Worm (Caenorhabditis elegans) whole organism, L1 larva: ENCODE data around the gene F29B9.12.

Source experiments
- C34B4.2 ChIP-seq: sonication (generic microtip); optimal IDR thresholded peaks from 2 replicates; lab custom pipeline; 2017; ENCODE audit warnings: mild to moderate bottlenecking, missing genetic modification characterization, missing compliant biosample characterization
- F16B12.6 ChIP-seq: fragments of 150-350 bp; optimal IDR thresholded peaks from 2 replicates; lab custom pipeline; 2014; ENCODE audit warnings: missing biosample characterization, missing genetic modification characterization
- alr-1 ChIP-seq: fragments of 200-800 bp; sonication (Bioruptor generic); optimal IDR thresholded peaks from 2 replicates; lab custom pipeline; 2018; ENCODE audit warnings: borderline replicate concordance, mild to moderate bottlenecking, missing genetic modification characterization, missing compliant biosample characterization
- aly-2 ChIP-seq: fragments of 150-350 bp; optimal IDR thresholded peaks from 2 replicates; lab custom pipeline; 2014; ENCODE audit warnings: missing biosample characterization, missing genetic modification characterization
- ama-1 ChIP-seq: fragments of 150-350 bp; optimal IDR thresholded peaks from 2 replicates; lab custom pipeline; 2014
- blmp-1 ChIP-seq: fragments of 150-350 bp; optimal IDR thresholded peaks from 2 replicates; lab custom pipeline; 2014; ENCODE audit warnings: missing biosample characterization, missing genetic modification characterization
- ceh-8 ChIP-seq: fragments of 200-800 bp; sonication (Bioruptor generic); optimal IDR thresholded peaks from 2 replicates; lab custom pipeline; 2018; ENCODE audit warnings: mild to moderate bottlenecking, missing genetic modification characterization, moderate library complexity, missing compliant biosample characterization
- dpl-1 ChIP-seq, 3 experiments: fragments of 150-350 bp in 2 of 3; sonication (generic microtip) in 1 of 3; optimal IDR thresholded peaks; 2 replicates each; lab custom pipeline; 2014 to 2017; ENCODE audit warnings: missing biosample characterization in 3 of 3, missing genetic modification characterization in 3 of 3, missing genetic modification reagents in 3 of 3
- dsc-1 ChIP-seq: sonication (generic microtip); optimal IDR thresholded peaks from 2 replicates; lab custom pipeline; 2016; ENCODE audit warnings: mild to moderate bottlenecking, missing genetic modification characterization, missing compliant biosample characterization
- efl-1 ChIP-seq, 4 experiments: fragments of 150-350 bp; optimal IDR thresholded peaks in 3 of 4; peaks in 1 of 4; 1 replicate in 1 of 4; 2 replicates in 3 of 4; lab custom pipeline; 2014; ENCODE audit warnings: missing biosample characterization in 2 of 4, missing genetic modification characterization in 2 of 4, missing genetic modification reagents in 2 of 4
- efl-3 ChIP-seq: fragments of 200-800 bp; sonication (Bioruptor generic); optimal IDR thresholded peaks from 2 replicates; lab custom pipeline; 2018; ENCODE audit warnings: mild to moderate bottlenecking, missing genetic modification characterization, missing compliant biosample characterization
- egl-13 ChIP-seq: sonication (generic microtip); optimal IDR thresholded peaks from 2 replicates; lab custom pipeline; 2016; ENCODE audit warnings: missing genotype, missing genetic modification reagents, missing genetic modification characterization, missing compliant biosample characterization
- egl-27 ChIP-seq, 2 experiments: fragments of 150-350 bp in 1 of 2; sonication (generic microtip); optimal IDR thresholded peaks; 3 replicates each; lab custom pipeline; 2017 to 2018; ENCODE audit warnings: missing biosample characterization in 2 of 2, missing genetic modification characterization in 2 of 2, missing genetic modification reagents in 2 of 2
- elt-2 ChIP-seq: sonication (generic microtip); optimal IDR thresholded peaks from 2 replicates; lab custom pipeline; 2016; ENCODE audit warnings: missing genetic modification characterization, mild to moderate bottlenecking, inconsistent platforms, missing compliant biosample characterization, missing genetic modification reagents
- fos-1 ChIP-seq: fragments of 150-350 bp; optimal IDR thresholded peaks from 2 replicates; lab custom pipeline; 2014; ENCODE audit warnings: missing biosample characterization, missing genetic modification characterization
- hpl-2 ChIP-seq: fragments of 150-350 bp; optimal IDR thresholded peaks from 2 replicates; lab custom pipeline; 2014; ENCODE audit warnings: missing biosample characterization, missing genetic modification reagents, missing genetic modification characterization
- isw-1 ChIP-seq: fragments of 200-800 bp; sonication (Bioruptor generic); IDR thresholded peaks from 2 replicates; pipeline ENCODE4 v1.3.6; 2022; ENCODE audit warnings: missing genetic modification characterization, missing compliant biosample characterization
- jun-1 ChIP-seq: fragments of 150-350 bp; optimal IDR thresholded peaks from 2 replicates; lab custom pipeline; 2014; ENCODE audit warnings: missing biosample characterization, missing genetic modification reagents, missing genetic modification characterization
- lin-15B ChIP-seq: fragments of 150-350 bp; sonication (generic microtip); optimal IDR thresholded peaks from 3 replicates; lab custom pipeline; 2014; ENCODE audit warnings: missing biosample characterization, missing genetic modification characterization
- lin-35 ChIP-seq, 2 experiments: fragments of 150-350 bp; optimal IDR thresholded peaks; 2 replicates each; lab custom pipeline; 2014; ENCODE audit warnings: missing biosample characterization in 2 of 2, missing genetic modification characterization in 2 of 2, missing genetic modification reagents in 2 of 2
- lsy-2 ChIP-seq, 2 experiments: fragments of 150-350 bp; optimal IDR thresholded peaks; 2 replicates each; lab custom pipeline; 2014; ENCODE audit warnings: missing biosample characterization in 2 of 2, missing genetic modification characterization in 2 of 2
- mep-1 ChIP-seq: fragments of 150-350 bp; optimal IDR thresholded peaks from 2 replicates; lab custom pipeline; 2014; ENCODE audit warnings: missing biosample characterization, missing genetic modification characterization
- nhr-11 ChIP-seq: fragments of 150-350 bp; optimal IDR thresholded peaks from 2 replicates; lab custom pipeline; 2014; ENCODE audit warnings: missing biosample characterization, missing genetic modification characterization
- nhr-20 ChIP-seq: sonication (generic microtip); optimal IDR thresholded peaks from 2 replicates; lab custom pipeline; 2016; ENCODE audit warnings: mild to moderate bottlenecking, missing genetic modification characterization, missing compliant biosample characterization
- nhr-237 ChIP-seq: fragments of 150-350 bp; optimal IDR thresholded peaks from 2 replicates; lab custom pipeline; 2014; ENCODE audit warnings: missing biosample characterization, missing genetic modification characterization
- nhr-47 ChIP-seq: sonication (generic microtip); optimal IDR thresholded peaks from 2 replicates; lab custom pipeline; 2016; ENCODE audit warnings: mild to moderate bottlenecking, missing genetic modification characterization, moderate library complexity, missing compliant biosample characterization
- nhr-77 ChIP-seq: fragments of 150-350 bp; optimal IDR thresholded peaks from 2 replicates; lab custom pipeline; 2014; ENCODE audit warnings: missing biosample characterization, missing genetic modification characterization
- nhr-90 ChIP-seq: sonication (generic microtip); optimal IDR thresholded peaks from 2 replicates; lab custom pipeline; 2016; ENCODE audit warnings: mild to moderate bottlenecking, missing genetic modification characterization, missing compliant biosample characterization; ENCODE audit not compliant: poor library complexity
- pag-3 ChIP-seq: sonication (generic microtip); optimal IDR thresholded peaks from 2 replicates; lab custom pipeline; 2017; ENCODE audit warnings: missing genetic modification characterization, mild to moderate bottlenecking, missing compliant biosample characterization, antibody characterized with exemption, borderline replicate concordance; ENCODE audit not compliant: insufficient read depth
- rnt-1 ChIP-seq: sonication (generic microtip); optimal IDR thresholded peaks from 2 replicates; lab custom pipeline; 2016; ENCODE audit warnings: mild to moderate bottlenecking, missing genetic modification characterization, moderate library complexity, missing compliant biosample characterization
- skn-1 ChIP-seq: fragments of 150-350 bp; optimal IDR thresholded peaks from 2 replicates; lab custom pipeline; 2014; ENCODE audit warnings: missing biosample characterization, missing genetic modification characterization
- snu-23 ChIP-seq: sonication (generic microtip); optimal IDR thresholded peaks from 2 replicates; lab custom pipeline; 2016; ENCODE audit warnings: missing genetic modification characterization, missing compliant biosample characterization
- sup-37 ChIP-seq: fragments of 200-800 bp; sonication (Bioruptor generic); optimal IDR thresholded peaks from 2 replicates; lab custom pipeline; 2018; ENCODE audit warnings: mild to moderate bottlenecking, missing genetic modification characterization, missing compliant biosample characterization
- tlp-1 ChIP-seq: fragments of 150-350 bp; optimal IDR thresholded peaks from 2 replicates; lab custom pipeline; 2014; ENCODE audit warnings: missing biosample characterization, missing genetic modification characterization
- unc-130 ChIP-seq: fragments of 150-350 bp; optimal IDR thresholded peaks from 2 replicates; lab custom pipeline; 2017; ENCODE audit warnings: missing biosample characterization, missing genetic modification characterization, inconsistent platforms
- unc-30 ChIP-seq: sonication (generic microtip); optimal IDR thresholded peaks from 2 replicates; lab custom pipeline; 2017; ENCODE audit warnings: missing biosample characterization, missing genetic modification characterization
- unc-62 ChIP-seq: fragments of 150-350 bp; optimal IDR thresholded peaks from 2 replicates; lab custom pipeline; 2014; ENCODE audit warnings: missing biosample characterization, missing genetic modification reagents, missing genetic modification characterization
- xbp-1 ChIP-seq: sonication (generic microtip); optimal IDR thresholded peaks from 2 replicates; lab custom pipeline; 2016; ENCODE audit warnings: missing genetic modification characterization, missing compliant biosample characterization
- zip-4 ChIP-seq: fragments of 200-800 bp; sonication (Bioruptor generic); optimal IDR thresholded peaks from 2 replicates; lab custom pipeline; 2018; ENCODE audit warnings: mild to moderate bottlenecking, missing genetic modification characterization, moderate library complexity, missing compliant biosample characterization
- ztf-4 ChIP-seq: fragments of 150-350 bp; optimal IDR thresholded peaks from 2 replicates; lab custom pipeline; 2014; ENCODE audit warnings: missing biosample characterization, missing genetic modification characterization

Gene F29B9.12

ce11 chrIV:4686291-4686830, 17.0 kb downstream of the F29B9.12 start:
- TF ChIP-seq isw-1 (GFP tag; lab: Robert Waterston, UW) = no peak
- TF ChIP-seq alr-1 (tag; lab: Kevin White, UChicago) = no peak
- TF ChIP-seq unc-30 (tag; lab: Kevin White, UChicago) = no peak
- TF ChIP-seq nhr-20 (tag; lab: Kevin White, UChicago) = no peak
- peak; percentile 62 for TF ChIP-seq xbp-1

ce11 chrIV:4686898-4687297, 17.6 kb downstream of the F29B9.12 start:
- no peak for TF ChIP-seq nhr-77
- TF ChIP-seq ceh-8 (GFP tag; lab: Kevin White, UChicago) = no peak
- TF ChIP-seq dsc-1 (tag; lab: Kevin White, UChicago) = no peak
- no peak for TF ChIP-seq lin-35 (GFP tag; optimal IDR thresholded peaks at IDR 0.05; lab: Kevin White, UChicago)
- no peak for TF ChIP-seq sup-37 (GFP tag; lab: Kevin White, UChicago)
- TF ChIP-seq hpl-2 (GFP tag; lab: Kevin White, UChicago) = no peak
- TF ChIP-seq nhr-90 (tag; lab: Kevin White, UChicago) = no peak
- TF ChIP-seq elt-2 (tag; lab: Kevin White, UChicago) = no peak
- no peak for TF ChIP-seq lsy-2 (tag; optimal IDR thresholded peaks at IDR 0.05; lab: Kevin White, UChicago)
- TF ChIP-seq ztf-4 (tag; lab: Kevin White, UChicago) = no peak
- TF ChIP-seq pag-3 (tag; lab: Kevin White, UChicago) = no peak
- TF ChIP-seq nhr-47 (tag; lab: Kevin White, UChicago) = no peak
- no peak for TF ChIP-seq snu-23 (GFP tag; lab: Kevin White, UChicago)
- no peak for TF ChIP-seq unc-62 (GFP tag; lab: Kevin White, UChicago)
- TF ChIP-seq egl-13 (tag; lab: Kevin White, UChicago) = no peak
- TF ChIP-seq ama-1 (lab: Kevin White, UChicago) = no peak
- no peak for TF ChIP-seq isw-1 (GFP tag; lab: Robert Waterston, UW)
- TF ChIP-seq, all 84 proteins: peak for 0

DNA sequence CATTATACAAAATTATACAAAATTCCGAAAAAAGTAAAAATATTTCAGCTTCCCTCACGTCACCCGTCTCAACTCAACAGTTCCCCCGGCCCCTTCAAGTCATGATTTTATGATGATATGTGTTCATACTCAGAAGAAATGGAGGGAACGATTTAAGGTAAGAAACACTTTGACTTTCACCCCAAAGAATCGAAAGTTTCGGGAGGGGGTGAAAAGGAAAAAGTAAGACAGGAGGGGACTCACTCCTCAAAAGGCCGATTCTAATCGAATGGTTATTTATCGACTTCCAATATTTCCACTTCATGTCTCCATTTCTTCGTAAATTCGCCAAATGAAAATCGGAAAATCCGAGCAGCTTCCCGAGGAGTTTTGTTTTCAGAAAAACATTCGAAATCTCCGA, 18.9 kb downstream of the F29B9.12 start, which contains the start of gene bus-4:
Gene bus-4, plus strand, starts transcription at position 49 of the 400 bp plus-strand sequence.
- TF ChIP-seq lin-35 (GFP tag; optimal IDR thresholded peaks at IDR 0.05; lab: Kevin White, UChicago) = no peak
- TF ChIP-seq blmp-1 (tag; lab: Kevin White, UChicago) = peak; percentile 92
- TF ChIP-seq, all 84 proteins: peak for 1

DNA sequence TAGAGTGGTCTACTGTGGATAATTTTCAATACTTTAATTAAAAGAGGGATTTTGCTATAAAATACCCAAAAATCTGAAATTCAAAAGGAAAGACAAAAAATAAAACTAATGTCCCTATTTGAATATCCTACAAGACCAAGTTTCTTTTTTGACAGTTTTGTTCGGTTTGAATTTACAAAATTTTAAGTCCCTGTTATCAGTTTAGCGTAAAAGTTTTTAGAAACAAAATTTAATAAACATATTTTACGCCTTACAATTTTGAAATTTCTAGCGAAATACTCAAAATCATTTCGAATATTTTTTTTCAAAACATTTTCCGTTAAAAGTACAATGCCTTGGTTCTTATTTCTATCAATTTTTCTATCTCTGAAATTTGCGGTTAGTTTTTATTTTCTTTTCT, 23.1 kb downstream of the F29B9.12 start, which contains the start of gene spe-51:
Gene spe-51, plus strand, starts transcription at position 301 of the 400 bp plus-strand sequence.
- no peak for TF ChIP-seq nhr-237 (tag; lab: Kevin White, UChicago)
- no peak for TF ChIP-seq pag-3 (tag; lab: Kevin White, UChicago)

ce11 chrIV:4703911-4704310, 34.6 kb downstream of the F29B9.12 start, which contains the start of gene ogdh-1:
TSS of gene ogdh-1 (minus strand) at chrIV:4704011.
- TF ChIP-seq C34B4.2 = no peak
- TF ChIP-seq aly-2 (tag; lab: Kevin White, UChicago) = no peak
- TF ChIP-seq jun-1 = no peak
- TF ChIP-seq unc-130 (tag; lab: Kevin White, UChicago) = no peak
- TF ChIP-seq, all 84 proteins: peak for 0

DNA sequence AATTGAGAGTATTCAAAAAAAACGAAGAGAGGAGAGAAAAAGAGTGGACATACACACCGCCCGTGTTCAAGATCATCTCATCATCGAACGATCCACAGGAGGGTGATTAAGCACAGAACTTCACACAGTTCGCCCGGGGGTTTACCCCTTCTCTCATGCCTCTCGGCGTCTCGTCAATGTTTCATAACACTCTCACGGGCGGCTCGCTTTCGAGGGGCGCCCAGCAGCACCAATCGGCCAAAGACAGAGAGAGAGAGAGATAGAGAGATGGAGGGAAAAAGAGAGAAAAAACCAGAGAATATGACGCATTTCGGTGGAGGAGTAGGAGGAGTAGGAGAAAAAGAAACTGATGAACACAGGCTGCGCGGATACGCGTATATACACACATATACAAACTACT, 35.8 kb downstream of the F29B9.12 start:
- TF ChIP-seq mep-1 (tag; lab: Kevin White, UChicago) (peak; percentile 56), skn-1 (peak; percentile 83), egl-27 (tag; optimal IDR thresholded peaks at IDR 0.05; lab: Kevin White, UChicago) (no peak), rnt-1 (tag; lab: Kevin White, UChicago) (peak; percentile 81), dpl-1 (GFP tag; optimal IDR thresholded peaks at IDR 0.05; lab: Kevin White, UChicago) (peak; percentile 14 to 41 (median 39)), nhr-77 (peak; percentile 57), snu-23 (GFP tag; lab: Kevin White, UChicago) (peak; percentile 75), sup-37 (GFP tag; lab: Kevin White, UChicago) (no peak), lin-15B (tag; lab: Kevin White, UChicago) (peak; percentile 47), xbp-1 (peak; percentile 48), nhr-47 (tag; lab: Kevin White, UChicago) (peak; percentile 64), F16B12.6 (tag; lab: Kevin White, UChicago) (peak; percentile 43), nhr-11 (tag; lab: Kevin White, UChicago) (no peak), efl-1 (optimal IDR thresholded peaks at IDR 0.05; lab: Kevin White, UChicago) (peak; percentile 47 to 59), efl-1 (GFP tag; optimal IDR thresholded peaks at IDR 0.05 in 1 of 2; lab: Kevin White, UChicago) (peak in 1 of 2 experiments; percentile 37), unc-130 (tag; lab: Kevin White, UChicago) (peak; percentile 31), fos-1 (peak; percentile 24), zip-4 (GFP tag; lab: Kevin White, UChicago) (peak; percentile 12), lin-35 (GFP tag; optimal IDR thresholded peaks at IDR 0.05; lab: Kevin White, UChicago) (peak; percentile 58 to 59), efl-3 (GFP tag; lab: Kevin White, UChicago) (no peak), tlp-1 (tag; lab: Kevin White, UChicago) (no peak), nhr-237 (tag; lab: Kevin White, UChicago) (peak; percentile 29)
